Worm (Caenorhabditis elegans): ENCODE results near the gene rbmx-2.

Gene rbmx-2

DNA sequence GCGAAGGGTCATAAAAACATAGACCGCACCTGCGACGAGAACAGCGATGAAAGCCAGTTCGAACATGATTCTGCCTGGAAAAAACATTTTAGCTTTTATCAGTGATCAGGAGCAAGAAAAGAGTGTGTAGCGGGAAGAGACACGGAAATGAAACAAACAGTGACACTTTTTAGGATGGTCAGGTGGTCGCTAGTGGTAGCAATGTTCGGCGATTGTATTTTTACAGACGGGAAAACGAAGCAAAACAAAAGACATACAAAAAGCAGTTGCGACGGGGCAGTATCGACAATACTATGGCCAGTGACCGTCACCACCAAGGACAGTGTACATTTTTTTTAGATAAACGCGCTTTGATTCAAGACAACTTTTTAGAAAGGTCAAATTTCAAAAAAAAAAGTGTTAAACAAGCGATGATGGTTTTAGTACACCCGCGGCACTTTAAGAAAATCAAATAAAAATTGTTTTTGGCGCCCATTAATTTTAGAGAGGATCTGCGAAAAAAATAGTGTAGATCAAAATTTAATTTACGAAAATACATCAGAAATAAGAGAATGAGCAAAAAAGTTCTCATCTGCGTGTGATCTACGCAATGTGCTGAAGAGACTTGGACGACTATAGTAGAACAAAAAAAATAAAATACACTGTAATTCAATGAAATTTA lies 38.8 kb upstream of the rbmx-2 start, which contains the start of gene T24H7.9 (continued):
- TF ChIP-seq mel-28 (tag; optimal IDR thresholded peaks at IDR 0.05; ENCODE audit: borderline replicate concordance), result no peak
- TF ChIP-seq F33H1.4 (GFP tag; IDR thresholded peaks at IDR 0.05), result peak; percentile 26; the same call in 1 of the 2 replicates
- TF ChIP-seq lsl-1 (GFP tag; optimal IDR thresholded peaks at IDR 0.05), result peak; percentile 24
- TF ChIP-seq ceh-91 (GFP tag; IDR thresholded peaks at IDR 0.05), result peak; percentile 57
- TF ChIP-seq tbx-9 (tag; optimal IDR thresholded peaks at IDR 0.05; ENCODE audit: borderline replicate concordance), result no peak

DNA sequence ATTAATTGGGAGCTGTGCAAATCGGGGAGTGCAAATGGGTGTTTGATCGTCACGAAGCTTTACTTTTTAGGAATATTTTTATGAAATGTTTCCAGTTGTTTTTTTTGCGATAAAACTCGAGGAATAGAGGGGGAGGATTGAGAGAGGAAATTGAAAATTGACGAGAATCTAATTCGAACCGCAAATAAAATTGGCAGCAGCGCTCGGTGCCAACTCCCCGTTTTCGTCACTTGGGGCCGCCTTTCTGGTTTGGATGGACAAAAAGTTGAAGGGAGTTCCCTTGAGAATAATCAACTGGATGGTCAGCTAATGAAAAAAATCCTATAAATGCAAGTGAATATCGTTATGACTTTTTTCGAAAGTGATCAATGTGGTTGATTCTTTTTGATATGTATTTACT lies 33.4 kb upstream of the rbmx-2 start:
- TF ChIP-seq mes-4 (tag; optimal IDR thresholded peaks at IDR 0.05), result no peak
- no peak for TF ChIP-seq ets-4 (GFP tag; optimal IDR thresholded peaks at IDR 0.05)
- TF ChIP-seq madf-3 (GFP tag; IDR thresholded peaks at IDR 0.05), result no peak
- no peak for TF ChIP-seq somi-1 (GFP tag; optimal IDR thresholded peaks at IDR 0.05)
- TF ChIP-seq sptf-2 (GFP tag; optimal IDR thresholded peaks at IDR 0.05), result no peak
- TF ChIP-seq C17E4.6 (GFP tag; IDR thresholded peaks at IDR 0.05), result no peak
- TF ChIP-seq him-1 (tag; optimal IDR thresholded peaks at IDR 0.05), result no peak
- TF ChIP-seq sea-2 (GFP tag; IDR thresholded peaks at IDR 0.05), result no peak
- TF ChIP-seq akir-1 (GFP tag; optimal IDR thresholded peaks at IDR 0.05), result no peak
- no peak for TF ChIP-seq repo-1 (tag; optimal IDR thresholded peaks at IDR 0.05)
- TF ChIP-seq lag-1 (GFP tag; IDR thresholded peaks at IDR 0.05), result no peak
- no peak for TF ChIP-seq F10E7.11 (tag; optimal IDR thresholded peaks at IDR 0.05)
- no peak for TF ChIP-seq xnd-1 (tag; optimal IDR thresholded peaks at IDR 0.05)
- TF ChIP-seq B0336.3 (GFP tag; IDR thresholded peaks at IDR 0.05), result no peak
- no peak for TF ChIP-seq F52B5.7 (tag; optimal IDR thresholded peaks at IDR 0.05)

DNA sequence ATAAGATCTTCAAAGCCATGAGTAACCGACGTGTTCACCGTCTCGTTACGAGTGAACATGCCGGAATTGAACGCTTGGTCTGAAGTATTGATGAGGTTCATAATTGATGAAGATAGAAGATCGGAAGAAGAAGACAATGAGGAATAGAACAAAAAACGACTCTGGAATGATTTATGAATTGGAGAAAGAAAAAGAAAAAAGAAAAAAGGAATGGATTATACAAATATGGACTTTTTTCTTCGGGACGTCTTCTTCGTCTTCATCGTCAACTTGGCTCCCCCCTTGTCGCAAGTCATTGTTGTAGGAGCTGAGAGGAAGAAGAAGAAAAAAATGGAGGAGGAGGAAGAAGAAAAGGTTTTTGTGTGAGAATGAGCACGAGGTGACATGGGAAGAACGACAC lies 30.2 kb upstream of the rbmx-2 start, which contains the start of gene srsy-2:
srsy-2 (minus strand) TSS at position 101 of the 400 bp plus-strand sequence.
- TF ChIP-seq Y56A3A.18 (GFP tag; IDR thresholded peaks at IDR 0.05), result no peak
- no peak for TF ChIP-seq zfh-2 (GFP tag; conservative IDR thresholded peaks at IDR 0.05)
- no peak for TF ChIP-seq K11D2.4 (GFP tag; IDR thresholded peaks at IDR 0.05)
- no peak for TF ChIP-seq Y79H2A.3 (GFP tag; conservative IDR thresholded peaks at IDR 0.05)
- TF ChIP-seq F57A8.1 (GFP tag; optimal IDR thresholded peaks at IDR 0.05), result no peak
- TF ChIP-seq B0035.1 (tag; optimal IDR thresholded peaks at IDR 0.05), result no peak
- TF ChIP-seq atf-7 (tag; optimal IDR thresholded peaks at IDR 0.05), result no peak
- TF ChIP-seq attf-6 (GFP tag; IDR thresholded peaks at IDR 0.05), result no peak
- TF ChIP-seq ceh-27 (GFP tag; optimal IDR thresholded peaks at IDR 0.05), result no peak
- no peak for TF ChIP-seq ceh-40 (GFP tag; IDR thresholded peaks at IDR 0.05)
- TF ChIP-seq snpc-3.4 (tag; optimal IDR thresholded peaks at IDR 0.05), result no peak
- no peak for TF ChIP-seq D2030.7 (GFP tag; IDR thresholded peaks at IDR 0.05)
- TF ChIP-seq pbrm-1 (GFP tag; IDR thresholded peaks at IDR 0.05), result no peak
- TF ChIP-seq ztf-18 (tag; optimal IDR thresholded peaks at IDR 0.05), result no peak
- TF ChIP-seq tlf-1 (GFP tag; optimal IDR thresholded peaks at IDR 0.05), result no peak
- TF ChIP-seq rcor-1 (GFP tag; IDR thresholded peaks at IDR 0.05), result no peak
- TF ChIP-seq madf-8 (GFP tag; conservative IDR thresholded peaks at IDR 0.05), result no peak
